Fruit fly (Drosophila melanogaster) whole organism, adult: Measurements from ENCODE around the gene CG16789.

Experiments
- CG12768 ChIP-seq: fragments of 200-800 bp; sonication (Bioruptor generic); optimal IDR thresholded peaks from 2 replicates; lab custom pipeline; 2017; ENCODE audit warnings: missing biosample characterization, missing genetic modification characterization, mild to moderate bottlenecking, moderate library complexity, missing genetic modification reagents
- CG5204 ChIP-seq: fragments of 200-800 bp; sonication (Bioruptor generic); optimal IDR thresholded peaks from 2 replicates; lab custom pipeline; 2016; ENCODE audit warnings: missing biosample characterization, missing genetic modification characterization
- CG7101 ChIP-seq: fragments of 200-800 bp; sonication (Bioruptor generic); optimal IDR thresholded peaks from 2 replicates; lab custom pipeline; 2018; ENCODE audit warnings: missing biosample characterization, mild to moderate bottlenecking, missing genetic modification characterization, moderate library complexity

DNA sequence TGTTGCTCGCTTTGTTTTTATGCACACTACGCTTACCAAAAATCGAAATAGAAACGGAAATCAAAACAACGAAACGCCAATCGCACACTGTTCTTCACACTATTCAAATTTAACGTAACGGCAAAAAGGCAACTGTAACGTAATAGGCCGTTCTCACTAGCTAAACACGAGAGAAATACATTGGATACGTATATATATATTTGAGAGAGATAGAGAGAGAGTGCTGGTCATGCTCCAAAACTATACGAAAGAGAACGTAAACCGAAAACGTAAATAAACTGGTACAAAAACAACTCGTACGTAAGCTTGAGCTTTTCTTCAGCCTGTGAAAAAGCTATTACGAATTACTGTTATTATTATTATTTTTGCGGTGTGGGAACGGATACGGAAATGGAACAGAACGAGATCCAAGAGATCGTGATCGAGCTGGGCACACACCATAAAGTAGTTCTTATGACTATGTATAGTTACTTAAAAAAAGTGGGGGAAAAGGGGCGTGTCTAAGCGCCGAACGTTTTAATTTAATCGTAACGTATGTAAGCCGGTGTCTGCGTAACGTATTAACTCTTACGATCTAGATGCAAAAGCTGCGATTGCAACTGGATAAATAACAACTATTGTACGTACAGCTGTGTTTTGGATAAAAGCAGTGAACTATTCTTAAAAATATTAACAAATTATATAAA is 22.4 kb upstream of the CG16789 start:
- TF ChIP-seq CG7101 (tag; lab: Kevin White, UChicago), result no peak
- TF ChIP-seq CG12768, result no peak
- no peak for TF ChIP-seq CG5204 (GFP tag; lab: Kevin White, UChicago)
